Worm (Caenorhabditis elegans): ENCODE results near the gene K06A9.3.

ce11 chrX:1538830-1539229, 3.7 kb upstream of the K06A9.3 start:
- TF ChIP-seq ama-1 (optimal IDR thresholded peaks at IDR 0.05) (no peak), pes-1 (GFP tag; IDR thresholded peaks at IDR 0.05) (no peak), F13C5.2 (tag; optimal IDR thresholded peaks at IDR 0.05) (no peak)
